Worm (Caenorhabditis elegans) whole organism, young adult: ENCODE measurements around the gene Y39H10B.3.

Source experiments
- C17E4.6 ChIP-seq: fragments of 200-800 bp; sonication (Bioruptor generic); IDR thresholded peaks from 2 replicates; pipeline ENCODE4 v1.3.6; 2022; ENCODE audit warnings: missing genetic modification reagents, missing genetic modification characterization, missing compliant biosample characterization
- F37B4.10 ChIP-seq: fragments of 200-800 bp; sonication (Bioruptor generic); IDR thresholded peaks from 2 replicates; pipeline ENCODE4 v1.3.6; 2022; ENCODE audit warnings: missing genetic modification characterization, missing compliant biosample characterization
- K12H6.12 ChIP-seq: fragments of 200-800 bp; sonication (Bioruptor generic); optimal IDR thresholded peaks from 2 replicates; lab custom pipeline; 2018; ENCODE audit warnings: mild to moderate bottlenecking, missing genetic modification characterization, missing compliant biosample characterization
- T07F8.4 ChIP-seq: sonication (generic microtip); optimal IDR thresholded peaks from 2 replicates; lab custom pipeline; 2016; ENCODE audit warnings: mild to moderate bottlenecking, missing genetic modification characterization, moderate library complexity, missing compliant biosample characterization
- Y53G8AR.9 ChIP-seq: fragments of 200-800 bp; sonication (Bioruptor generic); conservative IDR thresholded peaks from 2 replicates; pipeline ENCODE4 v1.3.6; 2022; ENCODE audit warnings: missing genetic modification reagents, missing genetic modification characterization, missing compliant biosample characterization
- Y56A3A.18 ChIP-seq: fragments of 200-800 bp; sonication (Bioruptor generic); IDR thresholded peaks from 2 replicates; pipeline ENCODE4 v1.3.6; 2022; ENCODE audit warnings: missing genetic modification reagents, missing genetic modification characterization, missing compliant biosample characterization
- ZK185.1 ChIP-seq: sonication (generic microtip); optimal IDR thresholded peaks from 2 replicates; lab custom pipeline; 2016; ENCODE audit warnings: mild to moderate bottlenecking, missing genetic modification characterization, missing compliant biosample characterization; ENCODE audit not compliant: poor library complexity, severe bottlenecking
- ama-1 ChIP-seq, 3 experiments: fragments of 150-350 bp in 1 of 3; sonication (generic microtip) in 2 of 3; optimal IDR thresholded peaks; 2 replicates each; lab custom pipeline; 2014 to 2018; ENCODE audit warnings: missing biosample characterization in 2 of 3, missing genetic modification characterization in 2 of 3, missing genetic modification reagents in 2 of 3
- aptf-2 ChIP-seq: fragments of 200-800 bp; sonication (Bioruptor generic); conservative IDR thresholded peaks from 2 replicates; pipeline ENCODE4 v1.3.6; 2022; ENCODE audit warnings: missing genetic modification reagents, missing genetic modification characterization, missing compliant biosample characterization
- attf-5 ChIP-seq: fragments of 200-800 bp; sonication (Bioruptor generic); optimal IDR thresholded peaks from 2 replicates; lab custom pipeline; 2018; ENCODE audit warnings: mild to moderate bottlenecking, missing genetic modification characterization, missing compliant biosample characterization
- attf-6 ChIP-seq: fragments of 200-800 bp; sonication (Bioruptor generic); IDR thresholded peaks from 2 replicates; pipeline ENCODE4 v1.3.6; 2022; ENCODE audit warnings: missing genetic modification reagents, missing genetic modification characterization, missing compliant biosample characterization
- bed-1 ChIP-seq: fragments of 200-800 bp; sonication (Bioruptor generic); IDR thresholded peaks from 2 replicates; pipeline ENCODE4 v1.3.6; 2022; ENCODE audit warnings: missing genetic modification reagents, missing genetic modification characterization, missing compliant biosample characterization
- bed-2 ChIP-seq: fragments of 200-800 bp; sonication (Bioruptor generic); IDR thresholded peaks from 2 replicates; pipeline ENCODE4 v1.3.6; 2022; ENCODE audit warnings: missing genetic modification reagents, missing genetic modification characterization, missing compliant biosample characterization
- ceh-100 ChIP-seq: fragments of 200-800 bp; sonication (Bioruptor generic); IDR thresholded peaks from 2 replicates; pipeline ENCODE4 v1.3.6; 2022; ENCODE audit warnings: missing genetic modification reagents, missing genetic modification characterization, missing compliant biosample characterization
- ceh-27 ChIP-seq: fragments of 200-800 bp; sonication (Bioruptor generic); optimal IDR thresholded peaks from 2 replicates; lab custom pipeline; 2018; ENCODE audit warnings: mild to moderate bottlenecking, missing genetic modification characterization, moderate library complexity, missing compliant biosample characterization
- chd-7 ChIP-seq: sonication (generic microtip); optimal IDR thresholded peaks from 2 replicates; lab custom pipeline; 2016; ENCODE audit warnings: mild to moderate bottlenecking, missing genetic modification characterization, moderate library complexity, missing compliant biosample characterization
- die-1 ChIP-seq: sonication (generic microtip); optimal IDR thresholded peaks from 2 replicates; lab custom pipeline; 2016; ENCODE audit warnings: missing genotype, mild to moderate bottlenecking, missing genetic modification characterization, missing compliant biosample characterization
- dpff-1 ChIP-seq: sonication (generic microtip); optimal IDR thresholded peaks from 2 replicates; lab custom pipeline; 2017; ENCODE audit warnings: mild to moderate bottlenecking, missing genetic modification characterization, missing compliant biosample characterization
- efl-1 ChIP-seq: fragments of 150-350 bp; optimal IDR thresholded peaks from 2 replicates; lab custom pipeline; 2014; ENCODE audit warnings: missing biosample characterization, missing genetic modification reagents, missing genetic modification characterization
- egl-18 ChIP-seq: fragments of 200-800 bp; sonication (Bioruptor generic); IDR thresholded peaks from 2 replicates; pipeline ENCODE4 v1.3.6; 2022; ENCODE audit warnings: missing genetic modification reagents, missing genetic modification characterization, missing compliant biosample characterization
- hmg-1.2 ChIP-seq: fragments of 200-800 bp; sonication (Bioruptor generic); IDR thresholded peaks from 2 replicates; pipeline ENCODE4 v1.3.6; 2022; ENCODE audit warnings: missing genetic modification reagents, missing genetic modification characterization, missing compliant biosample characterization
- hsf-1 ChIP-seq: fragments of 200-800 bp; sonication (Bioruptor generic); IDR thresholded peaks from 2 replicates; pipeline ENCODE4 v1.3.6; 2022; ENCODE audit warnings: missing genetic modification reagents, missing genetic modification characterization, missing compliant biosample characterization
- let-607 ChIP-seq, 2 experiments: fragments of 200-800 bp in 1 of 2; sonication (Bioruptor generic) in 1 of 2; sonication (generic microtip) in 1 of 2; optimal IDR thresholded peaks; 2 replicates each; lab custom pipeline; 2016 to 2018; ENCODE audit warnings: mild to moderate bottlenecking in 2 of 2, missing compliant biosample characterization in 2 of 2, missing genetic modification characterization in 2 of 2, moderate library complexity in 2 of 2, missing genotype in 1 of 2
- lin-26 ChIP-seq: fragments of 200-800 bp; sonication (Bioruptor generic); IDR thresholded peaks from 2 replicates; pipeline ENCODE4 v1.3.6; 2022; ENCODE audit warnings: missing genetic modification reagents, missing genetic modification characterization, missing compliant biosample characterization
- lin-35 ChIP-seq, 3 experiments: fragments of 150-350 bp in 2 of 3; sonication (generic microtip) in 1 of 3; optimal IDR thresholded peaks; 2 replicates each; lab custom pipeline; 2014 to 2018; ENCODE audit warnings: missing biosample characterization in 3 of 3, missing genetic modification characterization in 3 of 3, missing genetic modification reagents in 3 of 3
- lin-40 ChIP-seq: sonication (generic microtip); optimal IDR thresholded peaks from 2 replicates; lab custom pipeline; 2016; ENCODE audit warnings: missing genetic modification characterization, mild to moderate bottlenecking, missing compliant biosample characterization, missing genotype, missing genetic modification reagents
- lir-1 ChIP-seq: fragments of 200-800 bp; sonication (Bioruptor generic); conservative IDR thresholded peaks from 2 replicates; pipeline ENCODE4 v1.3.6; 2022; ENCODE audit warnings: missing genetic modification reagents, missing genetic modification characterization, missing compliant biosample characterization
- mcd-1 ChIP-seq: fragments of 200-800 bp; sonication (Bioruptor generic); IDR thresholded peaks from 2 replicates; pipeline ENCODE4 v1.3.6; 2022; ENCODE audit warnings: missing genetic modification reagents, missing genetic modification characterization, missing compliant biosample characterization
- mes-4 ChIP-seq: sonication (generic microtip); optimal IDR thresholded peaks from 2 replicates; lab custom pipeline; 2016; ENCODE audit warnings: missing genotype, missing genetic modification characterization, missing compliant biosample characterization
- nhr-179 ChIP-seq: sonication (generic microtip); optimal IDR thresholded peaks from 2 replicates; lab custom pipeline; 2016; ENCODE audit warnings: mild to moderate bottlenecking, missing genetic modification characterization, missing compliant biosample characterization
- rec-8 ChIP-seq, 2 experiments: sonication (generic microtip); optimal IDR thresholded peaks; 2 replicates each; lab custom pipeline; 2016; ENCODE audit warnings: mild to moderate bottlenecking in 2 of 2, missing genetic modification characterization in 2 of 2, missing genetic modification reagents in 2 of 2, missing genotype in 2 of 2, missing biosample characterization in 1 of 2, missing compliant biosample characterization in 1 of 2, moderate library complexity in 1 of 2
- repo-1 ChIP-seq: sonication (generic microtip); optimal IDR thresholded peaks from 2 replicates; lab custom pipeline; 2017; ENCODE audit warnings: mild to moderate bottlenecking, missing genetic modification characterization, missing compliant biosample characterization
- sdz-38 ChIP-seq: sonication (generic microtip); optimal IDR thresholded peaks from 2 replicates; lab custom pipeline; 2016; ENCODE audit warnings: missing genotype, missing genetic modification characterization, missing compliant biosample characterization
- sea-2 ChIP-seq: fragments of 200-800 bp; sonication (Bioruptor generic); IDR thresholded peaks from 2 replicates; pipeline ENCODE4 v1.3.6; 2022; ENCODE audit warnings: missing genetic modification characterization, missing compliant biosample characterization
- snpc-3.4 ChIP-seq: sonication (generic microtip); optimal IDR thresholded peaks from 2 replicates; lab custom pipeline; 2017; ENCODE audit warnings: missing genetic modification characterization, mild to moderate bottlenecking, missing compliant biosample characterization, antibody characterized with exemption, moderate library complexity, missing genotype, missing genetic modification reagents
- tbp1 ChIP-seq: fragments of 200-800 bp; sonication (Bioruptor generic); optimal IDR thresholded peaks from 2 replicates; lab custom pipeline; 2018; ENCODE audit warnings: mild to moderate bottlenecking, missing genetic modification characterization, missing compliant biosample characterization
- tlf-1 ChIP-seq: fragments of 200-800 bp; sonication (Bioruptor generic); optimal IDR thresholded peaks from 2 replicates; lab custom pipeline; 2018; ENCODE audit warnings: mild to moderate bottlenecking, missing genetic modification characterization, missing compliant biosample characterization
- zfh-2 ChIP-seq: fragments of 200-800 bp; sonication (Bioruptor generic); conservative IDR thresholded peaks from 2 replicates; pipeline ENCODE4 v1.3.6; 2022; ENCODE audit warnings: missing genetic modification reagents, missing genetic modification characterization, missing compliant biosample characterization
- zim-3 ChIP-seq: sonication (generic microtip); optimal IDR thresholded peaks from 2 replicates; lab custom pipeline; 2017; ENCODE audit warnings: mild to moderate bottlenecking, missing genetic modification characterization, moderate library complexity, missing compliant biosample characterization
- ztf-18 ChIP-seq: sonication (generic microtip); optimal IDR thresholded peaks from 2 replicates; lab custom pipeline; 2016; ENCODE audit warnings: missing genotype, mild to moderate bottlenecking, missing genetic modification characterization, missing compliant biosample characterization
- ztf-6 ChIP-seq: fragments of 200-800 bp; sonication (Bioruptor generic); IDR thresholded peaks from 2 replicates; pipeline ENCODE4 v1.3.6; 2022; ENCODE audit warnings: missing genetic modification reagents, missing genetic modification characterization, missing compliant biosample characterization

The Y39H10B.3 gene

ce11 chrV:3714750-3715149, 44.2 kb downstream of the Y39H10B.3 start (continued):
- TF ChIP-seq ZK185.1 (tag; lab: Kevin White, UChicago), result no peak
- no peak for TF ChIP-seq lin-35 (GFP tag; optimal IDR thresholded peaks at IDR 0.05; lab: Kevin White, UChicago)
- peak; percentile 80 for TF ChIP-seq zfh-2
- 0 out of 2 replicates have a peak, but pooled peaks have one; percentile 7 for TF ChIP-seq hmg-1.2
- TF ChIP-seq F37B4.10, result no peak
- no peak for TF ChIP-seq rec-8 (tag; optimal IDR thresholded peaks at IDR 0.05; lab: Kevin White, UChicago)
- TF ChIP-seq ama-1 (optimal IDR thresholded peaks at IDR 0.05; lab: Kevin White, UChicago), result no peak
- no peak for TF ChIP-seq ama-1 (GFP tag; optimal IDR thresholded peaks at IDR 0.05; lab: Kevin White, UChicago)
- no peak for TF ChIP-seq snpc-3.4 (tag; lab: Kevin White, UChicago)
- no peak for TF ChIP-seq lin-26 (GFP tag; lab: Robert Waterston, UW)
- TF ChIP-seq T07F8.4, result no peak
- TF ChIP-seq ztf-18 (tag; lab: Kevin White, UChicago), result no peak
- no peak for TF ChIP-seq ztf-6 (GFP tag; lab: Robert Waterston, UW)
- no peak for TF ChIP-seq mes-4
- no peak for TF ChIP-seq attf-5 (GFP tag; lab: Kevin White, UChicago)
- TF ChIP-seq nhr-179 (tag; lab: Kevin White, UChicago), result no peak
- no peak for TF ChIP-seq sea-2 (GFP tag; lab: Robert Waterston, UW)
- no peak for TF ChIP-seq repo-1 (tag; lab: Kevin White, UChicago)
- no peak for TF ChIP-seq bed-2 (GFP tag; lab: Robert Waterston, UW)
- TF ChIP-seq bed-1, result no peak
- TF ChIP-seq chd-7 (tag; lab: Kevin White, UChicago), result no peak
- no peak for TF ChIP-seq tlf-1 (GFP tag; lab: Kevin White, UChicago)
- TF ChIP-seq C17E4.6, result no peak
- no peak for TF ChIP-seq ceh-100 (GFP tag; lab: Robert Waterston, UW)
- no peak for TF ChIP-seq let-607 (tag; optimal IDR thresholded peaks at IDR 0.05; lab: Kevin White, UChicago)
- TF ChIP-seq lin-40 (tag; lab: Kevin White, UChicago), result no peak
- TF ChIP-seq efl-1, result no peak
- TF ChIP-seq dpff-1, result no peak
- TF ChIP-seq zim-3, result no peak
- 0 out of 2 replicates have a peak, but pooled peaks have one; percentile 45 for TF ChIP-seq egl-18
- 0 out of 2 replicates have a peak, but pooled peaks have one; percentile 15 for TF ChIP-seq Y53G8AR.9 (GFP tag; lab: Robert Waterston, UW)
- TF ChIP-seq sdz-38 (tag; lab: Kevin White, UChicago), result no peak
- no peak for TF ChIP-seq K12H6.12 (tag; lab: Kevin White, UChicago)
- TF ChIP-seq Y56A3A.18 (GFP tag; lab: Robert Waterston, UW), result no peak
- no peak for TF ChIP-seq tbp1
- TF ChIP-seq die-1 (tag; lab: Kevin White, UChicago), result no peak
- TF ChIP-seq ceh-27 (GFP tag; lab: Kevin White, UChicago), result no peak
- 0 out of 2 replicates have a peak, but pooled peaks have one; percentile 11 for TF ChIP-seq mcd-1 (GFP tag; lab: Robert Waterston, UW)
- no peak for TF ChIP-seq aptf-2 (GFP tag; lab: Robert Waterston, UW)
- TF ChIP-seq lir-1 (GFP tag; lab: Robert Waterston, UW), result no peak
- no peak for TF ChIP-seq attf-6 (GFP tag; lab: Robert Waterston, UW)
- no peak for TF ChIP-seq hsf-1 (GFP tag; lab: Robert Waterston, UW)
- TF ChIP-seq, all 124 proteins: peak for 8
